Worm (Caenorhabditis elegans) whole organism, L2 larva: Measurements from ENCODE around the gene Y51H4A.941.

Experiments
- alr-1 ChIP-seq: fragments of 150-350 bp; optimal IDR thresholded peaks from 2 replicates; lab custom pipeline; 2014; ENCODE audit warnings: missing biosample characterization, missing genetic modification characterization
- dmd-4 ChIP-seq: sonication (generic microtip); optimal IDR thresholded peaks from 2 replicates; lab custom pipeline; 2017; ENCODE audit warnings: missing biosample characterization, missing genetic modification characterization
- elt-1 ChIP-seq: fragments of 150-350 bp; optimal IDR thresholded peaks from 2 replicates; lab custom pipeline; 2014; ENCODE audit warnings: missing biosample characterization, missing genetic modification characterization
- fos-1 ChIP-seq: fragments of 150-350 bp; optimal IDR thresholded peaks from 2 replicates; lab custom pipeline; 2014; ENCODE audit warnings: missing biosample characterization, missing genetic modification characterization
- nhr-6 ChIP-seq: fragments of 150-350 bp; optimal IDR thresholded peaks from 2 replicates; lab custom pipeline; 2014; ENCODE audit warnings: missing biosample characterization, missing genetic modification characterization
- skn-1 ChIP-seq: sonication (generic microtip); optimal IDR thresholded peaks from 2 replicates; lab custom pipeline; 2017; ENCODE audit warnings: missing biosample characterization, missing genetic modification characterization
- unc-62 ChIP-seq: fragments of 150-350 bp; optimal IDR thresholded peaks from 2 replicates; lab custom pipeline; 2014; ENCODE audit warnings: missing biosample characterization, missing genetic modification reagents, missing genetic modification characterization
- ztf-11 ChIP-seq: sonication (generic microtip); optimal IDR thresholded peaks from 2 replicates; lab custom pipeline; 2017; ENCODE audit warnings: missing biosample characterization, missing genetic modification characterization

DNA sequence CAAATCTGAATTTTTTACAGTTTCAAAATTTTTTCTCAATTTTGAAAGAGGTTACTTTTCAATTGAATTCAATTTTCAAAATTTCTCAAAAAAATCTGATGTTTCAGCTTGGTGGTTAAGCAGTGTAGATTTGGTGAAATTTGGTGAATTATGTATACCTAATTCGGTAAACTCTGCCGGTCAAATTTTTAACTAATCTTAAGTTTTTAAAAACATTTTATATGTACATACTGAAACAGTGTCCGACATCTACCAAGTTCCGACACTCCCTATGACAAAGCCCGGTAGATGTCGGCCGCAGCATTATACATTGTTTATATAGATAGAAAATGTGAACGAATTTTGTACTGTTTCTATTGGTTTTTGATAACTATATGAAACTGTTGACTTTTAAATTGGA is 12.5 kb upstream of the Y51H4A.941 start:
- TF ChIP-seq elt-1 (tag; lab: Kevin White, UChicago) (no peak), fos-1 (no peak), dmd-4 (tag; lab: Kevin White, UChicago) (no peak), skn-1 (no peak), alr-1 (tag; lab: Kevin White, UChicago) (no peak), nhr-6 (tag; lab: Kevin White, UChicago) (no peak), ztf-11 (tag; lab: Kevin White, UChicago) (no peak), unc-62 (GFP tag; lab: Kevin White, UChicago) (no peak)
